Worm (Caenorhabditis elegans) whole organism, L1 larva: ENCODE data around the gene K01D12.8.

Experiments used
- C34B4.2 ChIP-seq: sonication (generic microtip); optimal IDR thresholded peaks from 2 replicates; lab custom pipeline; 2017; ENCODE audit warnings: mild to moderate bottlenecking, missing genetic modification characterization, missing compliant biosample characterization
- F16B12.6 ChIP-seq: fragments of 150-350 bp; optimal IDR thresholded peaks from 2 replicates; lab custom pipeline; 2014; ENCODE audit warnings: missing biosample characterization, missing genetic modification characterization
- aly-2 ChIP-seq: fragments of 150-350 bp; optimal IDR thresholded peaks from 2 replicates; lab custom pipeline; 2014; ENCODE audit warnings: missing biosample characterization, missing genetic modification characterization
- ama-1 ChIP-seq: fragments of 150-350 bp; optimal IDR thresholded peaks from 2 replicates; lab custom pipeline; 2014
- blmp-1 ChIP-seq: fragments of 150-350 bp; optimal IDR thresholded peaks from 2 replicates; lab custom pipeline; 2014; ENCODE audit warnings: missing biosample characterization, missing genetic modification characterization
- ceh-63 ChIP-seq: fragments of 200-800 bp; sonication (Bioruptor generic); optimal IDR thresholded peaks from 2 replicates; lab custom pipeline; 2018; ENCODE audit warnings: mild to moderate bottlenecking, missing genetic modification characterization, missing compliant biosample characterization
- ceh-8 ChIP-seq: fragments of 200-800 bp; sonication (Bioruptor generic); optimal IDR thresholded peaks from 2 replicates; lab custom pipeline; 2018; ENCODE audit warnings: mild to moderate bottlenecking, missing genetic modification characterization, moderate library complexity, missing compliant biosample characterization
- ceh-82 ChIP-seq, 3 experiments: fragments of 150-350 bp in 1 of 3; sonication (generic microtip) in 2 of 3; optimal IDR thresholded peaks; 2 replicates each; lab custom pipeline; 2014 to 2017; ENCODE audit warnings: missing biosample characterization in 3 of 3, missing genetic modification characterization in 3 of 3
- ceh-88 ChIP-seq: fragments of 200-800 bp; sonication (Bioruptor generic); IDR thresholded peaks from 2 replicates; pipeline ENCODE4 v1.3.6; 2022; ENCODE audit warnings: missing genetic modification characterization, missing compliant biosample characterization
- ces-1 ChIP-seq: fragments of 150-350 bp; optimal IDR thresholded peaks from 2 replicates; lab custom pipeline; 2014; ENCODE audit warnings: missing biosample characterization, missing genetic modification reagents, missing genetic modification characterization
- dpl-1 ChIP-seq, 3 experiments: fragments of 150-350 bp in 2 of 3; sonication (generic microtip) in 1 of 3; optimal IDR thresholded peaks; 2 replicates each; lab custom pipeline; 2014 to 2017; ENCODE audit warnings: missing biosample characterization in 3 of 3, missing genetic modification characterization in 3 of 3, missing genetic modification reagents in 3 of 3
- efl-1 ChIP-seq, 4 experiments: fragments of 150-350 bp; optimal IDR thresholded peaks in 3 of 4; peaks in 1 of 4; 1 replicate in 1 of 4; 2 replicates in 3 of 4; lab custom pipeline; 2014; ENCODE audit warnings: missing biosample characterization in 2 of 4, missing genetic modification characterization in 2 of 4, missing genetic modification reagents in 2 of 4
- elt-2 ChIP-seq: sonication (generic microtip); optimal IDR thresholded peaks from 2 replicates; lab custom pipeline; 2016; ENCODE audit warnings: missing genetic modification characterization, mild to moderate bottlenecking, inconsistent platforms, missing compliant biosample characterization, missing genetic modification reagents
- hpl-2 ChIP-seq: fragments of 150-350 bp; optimal IDR thresholded peaks from 2 replicates; lab custom pipeline; 2014; ENCODE audit warnings: missing biosample characterization, missing genetic modification reagents, missing genetic modification characterization
- irx-1 ChIP-seq: sonication (generic microtip); optimal IDR thresholded peaks from 2 replicates; lab custom pipeline; 2016; ENCODE audit warnings: missing genetic modification characterization, missing compliant biosample characterization
- isw-1 ChIP-seq: fragments of 200-800 bp; sonication (Bioruptor generic); IDR thresholded peaks from 2 replicates; pipeline ENCODE4 v1.3.6; 2022; ENCODE audit warnings: missing genetic modification characterization, missing compliant biosample characterization
- lin-13 ChIP-seq: fragments of 150-350 bp; optimal IDR thresholded peaks from 2 replicates; lab custom pipeline; 2014; ENCODE audit warnings: missing biosample characterization, missing genetic modification reagents, missing genetic modification characterization
- lin-14 ChIP-seq: fragments of 200-800 bp; sonication (Bioruptor generic); optimal IDR thresholded peaks from 2 replicates; lab custom pipeline; 2018; ENCODE audit warnings: mild to moderate bottlenecking, missing genetic modification characterization, moderate library complexity, missing compliant biosample characterization
- lin-15B ChIP-seq: fragments of 150-350 bp; sonication (generic microtip); optimal IDR thresholded peaks from 3 replicates; lab custom pipeline; 2014; ENCODE audit warnings: missing biosample characterization, missing genetic modification characterization
- lir-3 ChIP-seq: sonication (generic microtip); optimal IDR thresholded peaks from 2 replicates; lab custom pipeline; 2016; ENCODE audit warnings: mild to moderate bottlenecking, missing genetic modification characterization, moderate library complexity, missing compliant biosample characterization; ENCODE audit not compliant: poor library complexity
- mab-9 ChIP-seq: fragments of 200-800 bp; sonication (Bioruptor generic); IDR thresholded peaks from 2 replicates; pipeline ENCODE4 v1.3.6; 2022; ENCODE audit warnings: missing genetic modification reagents, missing genetic modification characterization, missing compliant biosample characterization
- mdl-1 ChIP-seq, 2 experiments: fragments of 150-350 bp; optimal IDR thresholded peaks; 2 replicates each; lab custom pipeline; 2014 to 2017; ENCODE audit warnings: missing biosample characterization in 2 of 2, missing genetic modification characterization in 2 of 2, inconsistent platforms in 1 of 2
- nhr-19 ChIP-seq: fragments of 200-800 bp; sonication (Bioruptor generic); conservative IDR thresholded peaks from 2 replicates; pipeline ENCODE4 v1.3.6; 2022; ENCODE audit warnings: missing genetic modification characterization, missing compliant biosample characterization
- nhr-20 ChIP-seq: sonication (generic microtip); optimal IDR thresholded peaks from 2 replicates; lab custom pipeline; 2016; ENCODE audit warnings: mild to moderate bottlenecking, missing genetic modification characterization, missing compliant biosample characterization
- nhr-47 ChIP-seq: sonication (generic microtip); optimal IDR thresholded peaks from 2 replicates; lab custom pipeline; 2016; ENCODE audit warnings: mild to moderate bottlenecking, missing genetic modification characterization, moderate library complexity, missing compliant biosample characterization
- nhr-71 ChIP-seq: sonication (generic microtip); optimal IDR thresholded peaks from 2 replicates; lab custom pipeline; 2016; ENCODE audit warnings: mild to moderate bottlenecking, missing genetic modification characterization, moderate library complexity, missing compliant biosample characterization
- nhr-76 ChIP-seq: sonication (generic microtip); optimal IDR thresholded peaks from 2 replicates; lab custom pipeline; 2017; ENCODE audit warnings: missing biosample characterization, missing genetic modification characterization
- nhr-77 ChIP-seq: fragments of 150-350 bp; optimal IDR thresholded peaks from 2 replicates; lab custom pipeline; 2014; ENCODE audit warnings: missing biosample characterization, missing genetic modification characterization
- nhr-90 ChIP-seq: sonication (generic microtip); optimal IDR thresholded peaks from 2 replicates; lab custom pipeline; 2016; ENCODE audit warnings: mild to moderate bottlenecking, missing genetic modification characterization, missing compliant biosample characterization; ENCODE audit not compliant: poor library complexity
- pax-3 ChIP-seq: fragments of 200-800 bp; sonication (Bioruptor generic); optimal IDR thresholded peaks from 2 replicates; lab custom pipeline; 2018; ENCODE audit warnings: mild to moderate bottlenecking, missing genetic modification characterization, moderate library complexity, missing compliant biosample characterization
- rnt-1 ChIP-seq: sonication (generic microtip); optimal IDR thresholded peaks from 2 replicates; lab custom pipeline; 2016; ENCODE audit warnings: mild to moderate bottlenecking, missing genetic modification characterization, moderate library complexity, missing compliant biosample characterization
- snu-23 ChIP-seq: sonication (generic microtip); optimal IDR thresholded peaks from 2 replicates; lab custom pipeline; 2016; ENCODE audit warnings: missing genetic modification characterization, missing compliant biosample characterization
- sox-4 ChIP-seq: sonication (generic microtip); optimal IDR thresholded peaks from 2 replicates; lab custom pipeline; 2016; ENCODE audit warnings: missing genetic modification characterization, missing compliant biosample characterization
- sptf-1 ChIP-seq: fragments of 150-350 bp; optimal IDR thresholded peaks from 2 replicates; lab custom pipeline; 2014; ENCODE audit warnings: missing biosample characterization, missing genetic modification characterization
- swsn-7 ChIP-seq: sonication (generic microtip); optimal IDR thresholded peaks from 2 replicates; lab custom pipeline; 2016; ENCODE audit warnings: missing genetic modification characterization, missing compliant biosample characterization
- tbx-2 ChIP-seq: sonication (generic microtip); optimal IDR thresholded peaks from 2 replicates; lab custom pipeline; 2016; ENCODE audit warnings: missing genetic modification characterization, missing compliant biosample characterization
- tlp-1 ChIP-seq: fragments of 150-350 bp; optimal IDR thresholded peaks from 2 replicates; lab custom pipeline; 2014; ENCODE audit warnings: missing biosample characterization, missing genetic modification characterization
- unc-86 ChIP-seq: sonication (generic microtip); optimal IDR thresholded peaks from 2 replicates; lab custom pipeline; 2016; ENCODE audit warnings: missing genetic modification characterization, missing compliant biosample characterization
- unc-98 ChIP-seq: fragments of 200-800 bp; sonication (Bioruptor generic); IDR thresholded peaks from 2 replicates; pipeline ENCODE4 v1.3.6; 2022; ENCODE audit warnings: missing genetic modification characterization, missing compliant biosample characterization
- zip-4 ChIP-seq: fragments of 200-800 bp; sonication (Bioruptor generic); optimal IDR thresholded peaks from 2 replicates; lab custom pipeline; 2018; ENCODE audit warnings: mild to moderate bottlenecking, missing genetic modification characterization, moderate library complexity, missing compliant biosample characterization

Gene K01D12.8

ce11 chrV:12400677-12401236 lies 1.7 kb upstream of the K01D12.8 start, which contains the start of the genes K01D12.20 and miga-1 (continued):
- no peak for TF ChIP-seq tlp-1 (tag; lab: Kevin White, UChicago)
- TF ChIP-seq aly-2, result no peak
- no peak for TF ChIP-seq ceh-63 (GFP tag; lab: Kevin White, UChicago)
- TF ChIP-seq ceh-82 (tag; optimal IDR thresholded peaks at IDR 0.05; lab: Kevin White, UChicago), result peak in 2 of 3 experiments; percentile 8 to 11
- no peak for TF ChIP-seq ama-1 (lab: Kevin White, UChicago)
- no peak for TF ChIP-seq C34B4.2
- peak; percentile 42 for TF ChIP-seq nhr-71 (tag; lab: Kevin White, UChicago)
- TF ChIP-seq dpl-1 (GFP tag; optimal IDR thresholded peaks at IDR 0.05; lab: Kevin White, UChicago), result peak; percentile 37 to 55 (median 46)
- peak; percentile 31 for TF ChIP-seq tbx-2
- peak; percentile 56 for TF ChIP-seq nhr-47 (tag; lab: Kevin White, UChicago)
- TF ChIP-seq efl-1 (optimal IDR thresholded peaks at IDR 0.05; lab: Kevin White, UChicago), result peak; percentile 31 to 60
- peak; percentile 50 to 93 for TF ChIP-seq efl-1 (GFP tag; optimal IDR thresholded peaks at IDR 0.05 in 1 of 2; lab: Kevin White, UChicago)
- TF ChIP-seq swsn-7 (tag; lab: Kevin White, UChicago), result peak; percentile 43
- TF ChIP-seq nhr-90, result peak; percentile 49
- TF ChIP-seq sox-4 (tag; lab: Kevin White, UChicago), result no peak
- TF ChIP-seq blmp-1, result peak; percentile 25

- TF ChIP-seq ces-1 (GFP tag; lab: Kevin White, UChicago) (no peak), nhr-77 (tag; lab: Kevin White, UChicago) (no peak), nhr-76 (tag; lab: Kevin White, UChicago) (no peak), rnt-1 (no peak), lir-3 (tag; lab: Kevin White, UChicago) (no peak), lin-15B (tag; lab: Kevin White, UChicago) (no peak), irx-1 (tag; lab: Kevin White, UChicago) (no peak), lin-14 (GFP tag; lab: Kevin White, UChicago) (no peak), isw-1 (GFP tag; lab: Robert Waterston, UW) (no peak), ceh-8 (GFP tag; lab: Kevin White, UChicago) (no peak), aly-2 (no peak), swsn-7 (tag; lab: Kevin White, UChicago) (no peak)
- TF ChIP-seq, all 84 proteins: peak for 0
Observed at ce11 chrV:12401383-12401782, 1.1 kb upstream of the K01D12.8 start, which contains the start of gene K01D12.7. K01D12.7 (minus strand) TSS chrV:12401483.

ce11 chrV:12404544-12404943 lies 2.1 kb downstream of the K01D12.8 start, which contains the start of gene K01D12.9:
K01D12.9 (minus strand) TSS chrV:12404644.
- TF ChIP-seq sptf-1 (tag; lab: Kevin White, UChicago) (no peak), zip-4 (GFP tag; lab: Kevin White, UChicago) (no peak), nhr-19 (no peak), lin-13 (GFP tag; lab: Kevin White, UChicago) (no peak), nhr-20 (tag; lab: Kevin White, UChicago) (no peak)

ce11 chrV:12405929-12406328 lies 3.5 kb downstream of the K01D12.8 start, which contains the start of gene K01D12.10:
K01D12.10 (plus strand) TSS chrV:12406229.
- TF ChIP-seq unc-98 (GFP tag; lab: Robert Waterston, UW) (no peak), tbx-2 (no peak)

- TF ChIP-seq ceh-88 (GFP tag; lab: Robert Waterston, UW) (no peak), rnt-1 (no peak), mab-9 (GFP tag; lab: Robert Waterston, UW) (no peak), efl-1 (optimal IDR thresholded peaks at IDR 0.05; lab: Kevin White, UChicago) (no peak), efl-1 (GFP tag; optimal IDR thresholded peaks at IDR 0.05 in 1 of 2; lab: Kevin White, UChicago) (no peak), F16B12.6 (tag; lab: Kevin White, UChicago) (no peak), pax-3 (tag; lab: Kevin White, UChicago) (no peak), elt-2 (tag; lab: Kevin White, UChicago) (no peak), mdl-1 (tag; optimal IDR thresholded peaks at IDR 0.05; lab: Kevin White, UChicago) (no peak), nhr-20 (tag; lab: Kevin White, UChicago) (no peak), aly-2 (no peak), unc-86 (tag; lab: Kevin White, UChicago) (no peak), hpl-2 (GFP tag; lab: Kevin White, UChicago) (no peak), snu-23 (GFP tag; lab: Kevin White, UChicago) (no peak)
Observed at ce11 chrV:12406514-12406913, 4.1 kb downstream of the K01D12.8 start.
